Fruit fly (Drosophila melanogaster) S2 (cell line): ENCODE results near the gene CG7514.
A peak's percentile ranks its signal among the peaks of the same experiment; 100 is the strongest.

ENCODE experiments used
- CG8478 ChIP-seq: fragments of >200 bp; optimal IDR thresholded peaks from 2 replicates; lab custom pipeline; 2018
- CTCF ChIP-seq, 2 experiments: fragments of >200 bp; optimal IDR thresholded peaks; 2 replicates each; lab custom pipeline; 2018

CG7514 gene

dm6 chr3L:4692177-4693134 lies 3.9 kb upstream of the CG7514 start, which contains the start of gene RhoGEF64C:
Gene RhoGEF64C (plus strand): TSS chr3L:4692783.
- TF ChIP-seq CG8478 (lab: Kevin White, UChicago) (no peak), CTCF (optimal IDR thresholded peaks at IDR 0.05; lab: Kevin White, UChicago) (no peak)

dm6 chr3L:4691775-4692174 lies 3.2 kb upstream of the CG7514 start:
- TF ChIP-seq CG8478 (lab: Kevin White, UChicago) (no peak), CTCF (optimal IDR thresholded peaks at IDR 0.05; lab: Kevin White, UChicago) (no peak)

DNA sequence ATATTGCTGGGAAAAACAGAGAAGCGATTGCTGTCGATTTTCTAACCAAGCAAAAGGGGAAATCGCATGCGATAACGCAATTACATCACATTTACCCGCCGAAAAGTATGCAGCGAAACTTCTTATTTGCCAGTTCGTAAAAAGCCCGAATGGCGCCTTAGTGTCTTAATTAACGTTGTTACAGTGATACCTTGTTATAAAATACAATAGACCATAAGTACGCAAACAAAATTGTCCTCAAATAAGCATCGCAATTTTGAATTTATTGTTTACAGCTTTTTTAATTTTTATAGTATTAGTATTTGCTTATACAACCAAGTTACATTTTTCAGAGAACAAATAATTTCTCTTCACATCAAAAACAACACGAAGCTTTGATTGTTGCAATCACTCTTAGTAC lies 2.1 kb upstream of the CG7514 start:
- peak; percentile 89 for TF ChIP-seq CTCF (optimal IDR thresholded peaks at IDR 0.05; lab: Kevin White, UChicago)
- TF ChIP-seq CG8478 (lab: Kevin White, UChicago), result no peak

DNA sequence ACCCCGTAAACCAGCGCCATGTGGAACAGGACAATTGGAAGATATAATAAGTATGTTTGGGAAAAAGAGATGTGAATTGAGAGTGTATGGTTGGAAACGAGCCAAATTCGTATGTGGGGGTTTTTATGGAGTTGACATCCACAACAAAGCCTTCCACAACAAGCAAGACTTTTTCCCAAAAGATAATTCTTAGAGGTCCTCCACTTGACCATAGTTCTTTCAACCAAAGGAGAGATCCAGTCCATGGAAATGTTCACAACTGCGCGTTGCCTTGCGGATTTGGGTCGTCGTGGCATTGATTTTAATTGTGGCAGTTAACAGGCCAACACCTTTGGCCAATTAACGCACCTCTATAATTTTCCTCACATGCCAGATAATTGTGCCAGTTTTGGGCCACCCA lies 1.4 kb upstream of the CG7514 start, which contains the start of gene CG18418:
Gene CG18418, minus strand, starts transcription at position 101 of the 400 bp plus-strand sequence.
- TF ChIP-seq CG8478 (lab: Kevin White, UChicago), result no peak
- TF ChIP-seq CTCF (optimal IDR thresholded peaks at IDR 0.05; lab: Kevin White, UChicago), result no peak

dm6 chr3L:4687133-4687532 lies 1.4 kb downstream of the CG7514 start, which contains the start of gene axo:
Gene axo (minus strand): TSS chr3L:4687317.
- no peak for TF ChIP-seq CTCF (optimal IDR thresholded peaks at IDR 0.05; lab: Kevin White, UChicago)
- TF ChIP-seq CG8478 (lab: Kevin White, UChicago), result no peak

dm6 chr3L:4686609-4687008 lies 2.0 kb downstream of the CG7514 start:
- TF ChIP-seq CG8478 (lab: Kevin White, UChicago) (no peak), CTCF (optimal IDR thresholded peaks at IDR 0.05; lab: Kevin White, UChicago) (no peak)

- no peak for TF ChIP-seq CTCF (optimal IDR thresholded peaks at IDR 0.05; lab: Kevin White, UChicago)
- no peak for TF ChIP-seq CG8478 (lab: Kevin White, UChicago)
These were observed 2.5 kb downstream of the CG7514 start for dm6 chr3L:4686050-4686449.

DNA sequence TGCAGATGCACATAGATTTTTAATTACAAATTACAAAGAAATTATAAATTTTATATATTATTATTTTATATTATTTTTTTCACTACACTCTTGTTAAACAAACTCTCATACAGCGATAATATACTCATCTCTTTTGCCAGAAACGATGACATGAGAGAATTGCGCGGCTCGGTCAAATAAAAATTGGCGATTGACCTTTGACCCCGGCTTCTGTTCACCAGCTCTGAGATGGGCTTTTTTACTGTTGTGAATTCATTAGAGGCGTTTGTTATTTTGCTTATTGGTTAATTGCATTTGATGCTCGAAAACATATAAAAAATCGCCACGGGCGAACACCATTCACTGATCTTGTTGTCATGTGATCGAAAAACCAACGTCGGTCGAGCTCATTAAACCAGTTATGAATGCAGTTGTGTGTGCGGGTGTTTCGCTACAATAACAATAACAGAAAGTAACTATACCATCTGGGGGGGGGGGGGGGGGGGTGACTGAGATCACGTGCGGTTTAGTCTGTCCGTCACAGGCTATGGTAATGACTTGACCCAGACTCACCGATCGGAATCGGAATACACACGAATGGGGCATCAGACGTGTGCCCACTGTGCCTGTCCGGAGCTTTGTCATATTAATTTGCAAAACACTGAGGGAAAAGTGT lies 3.8 kb downstream of the CG7514 start:
- TF ChIP-seq CTCF (optimal IDR thresholded peaks at IDR 0.05; lab: Kevin White, UChicago) (no peak), CG8478 (lab: Kevin White, UChicago) (no peak)

DNA sequence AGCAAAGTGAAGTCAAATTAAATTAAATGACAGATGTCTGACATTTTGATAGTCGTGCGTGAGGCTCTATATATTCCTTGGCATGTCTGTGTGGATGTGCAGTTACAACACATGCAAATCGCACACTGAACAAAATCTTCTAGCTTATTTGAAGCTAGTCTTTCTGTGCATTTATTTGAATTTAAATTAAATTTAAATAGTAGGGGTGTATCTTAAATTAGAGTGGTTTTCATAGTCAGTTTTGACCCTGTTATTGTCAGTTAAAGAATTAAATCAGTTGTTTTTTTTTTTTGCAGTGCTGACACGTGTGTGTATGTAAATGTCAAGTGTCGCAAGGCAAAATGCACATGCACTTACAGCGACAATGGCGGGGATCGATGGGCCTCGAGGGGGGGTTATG lies 9.5 kb downstream of the CG7514 start:
- TF ChIP-seq CTCF (optimal IDR thresholded peaks at IDR 0.05; lab: Kevin White, UChicago) (no peak), CG8478 (lab: Kevin White, UChicago) (no peak)

dm6 chr3L:4677532-4677931 lies 11.0 kb downstream of the CG7514 start, which contains the start of gene CG34266:
Gene CG34266 (plus strand): TSS chr3L:4677832.
- TF ChIP-seq CTCF (optimal IDR thresholded peaks at IDR 0.05; lab: Kevin White, UChicago) (no peak), CG8478 (lab: Kevin White, UChicago) (no peak)

- TF ChIP-seq CTCF (optimal IDR thresholded peaks at IDR 0.05; lab: Kevin White, UChicago) (no peak), CG8478 (lab: Kevin White, UChicago) (no peak)
These were observed 21.3 kb downstream of the CG7514 start, which contains the start of gene CG32236 for dm6 chr3L:4667289-4667688. Gene CG32236 (minus strand): TSS chr3L:4667389.

DNA sequence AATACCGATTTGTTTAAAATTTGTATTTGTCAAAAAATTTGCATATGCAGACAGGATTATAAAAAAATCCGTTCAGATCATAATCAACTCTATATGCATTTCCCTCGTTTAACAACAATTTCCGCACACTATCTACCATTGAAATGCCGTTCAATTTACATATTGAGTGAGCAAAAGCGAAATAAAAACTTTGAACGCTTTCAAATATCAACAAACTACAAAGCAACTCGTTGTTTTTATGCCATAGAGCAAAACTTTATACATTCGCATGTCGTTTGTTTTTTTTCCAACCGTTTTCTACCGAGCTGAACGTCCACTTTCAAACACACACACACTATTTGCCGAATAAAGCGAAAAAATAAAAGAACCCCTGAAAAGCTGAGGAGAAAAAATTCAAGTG lies 40.6 kb downstream of the CG7514 start, which contains the start of gene TTLL1B:
Gene TTLL1B, plus strand, starts transcription at position 301 of the 400 bp plus-strand sequence.
- TF ChIP-seq CTCF (optimal IDR thresholded peaks at IDR 0.05; lab: Kevin White, UChicago), result no peak
- no peak for TF ChIP-seq CG8478 (lab: Kevin White, UChicago)
